Worm (Caenorhabditis elegans): Measurements from ENCODE around the gene T23C6.4.

The T23C6.4 gene

ce11 chrX:17138060-17138557 is 11.6 kb downstream of the T23C6.4 start, which contains the start of gene cnp-3 (continued):
- TF ChIP-seq rnt-1 (tag; optimal IDR thresholded peaks at IDR 0.05) (no peak), lir-3 (tag; optimal IDR thresholded peaks at IDR 0.05; ENCODE audit: poor library complexity) (no peak), ets-5 (GFP tag; IDR thresholded peaks at IDR 0.05) (no peak), unc-30 (tag; optimal IDR thresholded peaks at IDR 0.05) (no peak), fkh-4 (tag; optimal IDR thresholded peaks at IDR 0.05; ENCODE audit: borderline replicate concordance) (no peak), nhr-28 (tag; optimal IDR thresholded peaks at IDR 0.05) (no peak), lin-14 (GFP tag; optimal IDR thresholded peaks at IDR 0.05) (peak; percentile 78), sup-37 (GFP tag; optimal IDR thresholded peaks at IDR 0.05) (no peak), dpl-1 (GFP tag; optimal IDR thresholded peaks at IDR 0.05) (no peak)

DNA sequence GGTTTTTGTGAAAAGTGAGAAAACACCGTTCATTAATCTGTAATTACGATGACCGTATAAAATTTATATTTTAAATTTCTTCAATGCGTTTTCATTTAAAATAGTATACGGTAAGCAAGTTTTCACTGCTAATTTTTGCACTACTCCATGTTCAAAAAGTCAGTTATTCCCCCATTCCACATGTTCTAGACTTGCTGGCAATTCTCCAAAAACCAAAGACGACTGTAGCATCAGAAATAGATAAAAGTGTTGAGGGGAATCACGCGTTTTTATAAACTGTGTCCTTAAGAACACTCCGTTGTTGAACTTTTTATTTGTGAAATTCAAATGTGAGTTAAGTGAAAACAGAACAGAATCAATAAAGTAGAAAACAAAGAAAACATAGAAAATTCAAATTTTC is 14.0 kb downstream of the T23C6.4 start:
- TF ChIP-seq nhr-20 (tag; optimal IDR thresholded peaks at IDR 0.05): peak; percentile 2
- TF ChIP-seq sup-37 (GFP tag; optimal IDR thresholded peaks at IDR 0.05): no peak
- no peak for TF ChIP-seq rnt-1 (tag; optimal IDR thresholded peaks at IDR 0.05)
- peak; percentile 4 for TF ChIP-seq lin-13 (GFP tag; optimal IDR thresholded peaks at IDR 0.05)
- TF ChIP-seq vab-15 (tag; optimal IDR thresholded peaks at IDR 0.05): no peak
- no peak for TF ChIP-seq ces-1 (GFP tag; optimal IDR thresholded peaks at IDR 0.05)
- TF ChIP-seq egl-13 (tag; optimal IDR thresholded peaks at IDR 0.05): no peak
- no peak for TF ChIP-seq dsc-1 (tag; optimal IDR thresholded peaks at IDR 0.05)
- TF ChIP-seq ama-1 (optimal IDR thresholded peaks at IDR 0.05): peak; percentile 11
- peak in 1 of 2 experiments; percentile 31 for TF ChIP-seq lin-35 (GFP tag; optimal IDR thresholded peaks at IDR 0.05)
- no peak for TF ChIP-seq nhr-11 (tag; optimal IDR thresholded peaks at IDR 0.05)
- peak; percentile 37 for TF ChIP-seq nhr-90 (tag; optimal IDR thresholded peaks at IDR 0.05; ENCODE audit: poor library complexity)
- TF ChIP-seq nhr-85 (tag): peak; percentile 54
- TF ChIP-seq elt-2 (tag; optimal IDR thresholded peaks at IDR 0.05): peak; percentile 70
- TF ChIP-seq mab-9 (GFP tag; IDR thresholded peaks at IDR 0.05): no peak
- TF ChIP-seq grh-1 (GFP tag; IDR thresholded peaks at IDR 0.05): no peak
- no peak for TF ChIP-seq nhr-28 (tag; optimal IDR thresholded peaks at IDR 0.05)
- no peak for TF ChIP-seq zag-1 (tag; optimal IDR thresholded peaks at IDR 0.05)
- TF ChIP-seq hlh-17 (GFP tag; optimal IDR thresholded peaks at IDR 0.05; ENCODE audit: borderline replicate concordance): no peak
- no peak for TF ChIP-seq tlp-1 (tag; optimal IDR thresholded peaks at IDR 0.05)
- peak; percentile 28 for TF ChIP-seq skn-1 (tag; optimal IDR thresholded peaks at IDR 0.05)
- TF ChIP-seq unc-86 (tag; optimal IDR thresholded peaks at IDR 0.05): no peak
- no peak for TF ChIP-seq lir-3 (tag; optimal IDR thresholded peaks at IDR 0.05; ENCODE audit: poor library complexity)
- TF ChIP-seq alr-1 (tag; optimal IDR thresholded peaks at IDR 0.05; ENCODE audit: borderline replicate concordance): no peak
- TF ChIP-seq nhr-77 (tag; optimal IDR thresholded peaks at IDR 0.05): no peak
- peak; percentile 22 for TF ChIP-seq nhr-71 (tag; optimal IDR thresholded peaks at IDR 0.05)
- peak; percentile 10 for TF ChIP-seq mep-1 (tag; optimal IDR thresholded peaks at IDR 0.05)
- no peak for TF ChIP-seq ceh-8 (GFP tag; optimal IDR thresholded peaks at IDR 0.05)
- no peak for TF ChIP-seq ztf-11 (tag; optimal IDR thresholded peaks at IDR 0.05)
- TF ChIP-seq F16B12.6 (tag; optimal IDR thresholded peaks at IDR 0.05): no peak
- TF ChIP-seq hlh-4 (tag; optimal IDR thresholded peaks at IDR 0.05): no peak
- no peak for TF ChIP-seq lsy-2 (tag; optimal IDR thresholded peaks at IDR 0.05)
- no peak for TF ChIP-seq ceh-90 (tag; optimal IDR thresholded peaks at IDR 0.05)

ce11 chrX:17134427-17134826 is 15.3 kb downstream of the T23C6.4 start, which contains the start of gene K09E3.7:
TSS of gene K09E3.7 (minus strand) at chrX:17134527.
- TF ChIP-seq aha-1 (tag; optimal IDR thresholded peaks at IDR 0.05) (no peak), unc-130 (tag; optimal IDR thresholded peaks at IDR 0.05) (no peak), C34B4.2 (tag; optimal IDR thresholded peaks at IDR 0.05) (no peak), aly-2 (tag; optimal IDR thresholded peaks at IDR 0.05) (no peak), hpl-2 (GFP tag; optimal IDR thresholded peaks at IDR 0.05) (no peak), hlh-17 (GFP tag; optimal IDR thresholded peaks at IDR 0.05; ENCODE audit: borderline replicate concordance) (no peak), irx-1 (tag; optimal IDR thresholded peaks at IDR 0.05) (no peak), blmp-1 (tag; optimal IDR thresholded peaks at IDR 0.05) (no peak), zip-4 (GFP tag; optimal IDR thresholded peaks at IDR 0.05) (no peak), ceh-90 (tag; optimal IDR thresholded peaks at IDR 0.05) (no peak), lin-14 (GFP tag; optimal IDR thresholded peaks at IDR 0.05) (no peak), skn-1 (tag; optimal IDR thresholded peaks at IDR 0.05) (no peak), nhr-77 (tag; optimal IDR thresholded peaks at IDR 0.05) (no peak), sptf-1 (tag; optimal IDR thresholded peaks at IDR 0.05) (no peak), unc-30 (tag; optimal IDR thresholded peaks at IDR 0.05) (no peak), F16B12.6 (tag; optimal IDR thresholded peaks at IDR 0.05) (no peak), lsy-2 (tag; optimal IDR thresholded peaks at IDR 0.05) (no peak), xbp-1 (tag; optimal IDR thresholded peaks at IDR 0.05) (no peak)
